Fruit fly (Drosophila melanogaster): ENCODE data around the gene CG11983.

CG11983 gene

dm6 chr3R:8980776-8981165 lies 27.4 kb upstream of the CG11983 start, which contains the start of gene CAHbeta:
Gene CAHbeta (plus strand): TSS chr3R:8980860.
- peak; percentile 72 for TF ChIP-seq CG17801 (GFP tag; optimal IDR thresholded peaks at IDR 0.05; ENCODE audit: partially characterized antibody)

- no peak for TF ChIP-seq CG17801 (GFP tag; optimal IDR thresholded peaks at IDR 0.05; ENCODE audit: partially characterized antibody)
These were observed 26.7 kb upstream of the CG11983 start for dm6 chr3R:8981209-8981996.

- no peak for TF ChIP-seq CG17801 (GFP tag; optimal IDR thresholded peaks at IDR 0.05; ENCODE audit: partially characterized antibody)
These were observed 24.0 kb upstream of the CG11983 start, which contains the start of gene RagA-B for dm6 chr3R:8984141-8984540. Gene RagA-B (minus strand): TSS chr3R:8984315.

DNA sequence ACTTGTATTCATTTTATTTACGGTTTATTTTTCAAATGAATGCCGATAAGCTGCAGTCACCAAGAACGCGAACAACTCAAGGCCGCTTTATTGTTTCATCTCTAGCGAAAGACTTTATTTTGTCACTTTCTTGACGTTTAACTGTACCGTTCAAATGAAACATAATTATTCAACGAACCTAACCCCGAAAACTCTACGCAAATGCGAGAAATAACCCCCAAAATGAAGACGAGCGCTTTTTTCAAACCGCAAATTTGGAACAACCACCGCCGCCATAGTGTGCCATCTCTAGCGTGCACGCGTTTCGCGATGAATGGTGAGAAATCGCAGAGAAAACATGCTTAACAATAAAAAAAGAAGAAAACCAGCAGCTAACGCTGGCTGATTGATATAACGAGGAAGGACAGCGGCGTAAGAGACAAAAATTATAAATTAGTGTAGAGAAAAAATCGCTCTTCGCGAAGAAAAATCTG lies 23.5 kb upstream of the CG11983 start, which contains the start of gene CG11970:
Gene CG11970 (plus strand): TSS at position 117 of the 473 bp plus-strand sequence.
- peak; percentile 47 for TF ChIP-seq CG17801 (GFP tag; optimal IDR thresholded peaks at IDR 0.05; ENCODE audit: partially characterized antibody)

DNA sequence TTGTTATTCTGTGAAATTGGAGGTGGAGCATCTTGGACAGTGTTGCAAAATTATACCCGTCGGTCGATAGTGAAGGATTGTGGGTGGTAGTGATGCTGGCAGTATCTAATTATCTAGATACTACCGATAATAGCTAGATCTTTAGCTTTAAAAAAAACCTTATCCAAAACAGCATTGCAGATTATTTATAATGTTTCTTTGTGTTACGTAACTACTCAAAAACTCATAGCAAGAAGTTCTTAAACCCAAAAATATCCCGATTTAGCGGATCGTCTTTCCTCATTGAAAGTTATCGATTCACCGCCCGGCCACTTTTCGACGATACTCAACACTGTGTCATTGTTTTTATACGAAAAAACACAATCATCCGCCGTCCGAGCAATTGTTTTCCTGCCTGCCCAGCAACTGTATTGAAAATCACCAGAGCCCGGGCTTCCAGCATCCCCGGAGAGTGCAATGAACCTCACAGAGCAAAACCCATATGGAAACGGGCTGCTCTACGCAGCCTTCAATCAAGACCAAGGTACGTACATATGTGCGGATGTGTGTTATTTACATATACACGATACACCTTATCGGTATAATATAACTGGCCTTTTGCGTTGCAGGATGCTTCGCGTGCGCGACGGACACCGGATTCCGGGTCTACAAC lies 15.1 kb upstream of the CG11983 start, which contains the start of gene CG11975:
Gene CG11975 (plus strand): TSS at position 326 of the 652 bp plus-strand sequence.
- TF ChIP-seq CG17801 (GFP tag; optimal IDR thresholded peaks at IDR 0.05; ENCODE audit: partially characterized antibody), result peak; percentile 75

- no peak for TF ChIP-seq CG17801 (GFP tag; optimal IDR thresholded peaks at IDR 0.05; ENCODE audit: partially characterized antibody)
These were observed 10.7 kb upstream of the CG11983 start, which contains the start of gene CG11977 for dm6 chr3R:8997397-8997796. Gene CG11977 (plus strand): TSS chr3R:8997697.

DNA sequence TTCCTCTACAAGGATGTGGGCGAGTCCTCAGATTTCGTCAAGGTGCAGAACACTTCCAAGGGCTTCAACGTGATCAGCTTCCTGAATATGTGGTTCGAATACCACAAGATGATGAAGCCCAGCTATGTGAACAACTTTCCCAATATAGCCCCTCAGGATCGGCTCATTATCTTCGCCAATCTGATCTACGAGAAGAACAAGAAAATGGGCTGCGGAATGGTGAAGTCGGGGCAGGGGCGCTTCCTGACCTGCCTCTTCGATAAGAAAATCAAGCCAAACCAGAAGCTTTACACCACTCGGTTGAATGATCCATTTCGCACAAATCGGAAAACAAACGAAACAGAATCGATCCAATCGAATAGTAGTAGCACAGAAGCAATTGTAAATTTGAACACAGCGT lies 9.9 kb upstream of the CG11983 start:
- no peak for TF ChIP-seq CG17801 (GFP tag; optimal IDR thresholded peaks at IDR 0.05; ENCODE audit: partially characterized antibody)

- no peak for TF ChIP-seq CG17801 (GFP tag; optimal IDR thresholded peaks at IDR 0.05; ENCODE audit: partially characterized antibody)
These were observed 6.3 kb upstream of the CG11983 start for dm6 chr3R:9001720-9002240.

DNA sequence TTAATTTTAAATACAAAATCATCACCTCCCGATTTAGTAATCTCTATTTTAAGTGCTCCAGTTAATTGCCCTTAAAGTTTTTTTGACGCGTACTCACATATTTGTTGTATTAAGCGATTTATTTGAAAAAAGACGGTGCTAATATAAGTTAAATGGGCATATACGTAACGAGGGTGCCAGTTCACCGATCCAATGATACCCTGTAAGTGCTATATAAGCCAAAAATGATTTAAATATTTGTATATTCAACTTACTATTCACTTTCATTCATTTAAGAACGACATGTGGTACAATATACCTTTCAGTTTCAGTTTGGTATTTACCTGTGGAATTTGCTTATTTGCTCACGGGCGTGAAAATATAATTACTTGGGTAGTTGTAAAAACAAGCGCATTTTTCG lies 5.6 kb upstream of the CG11983 start:
- TF ChIP-seq CG17801 (GFP tag; optimal IDR thresholded peaks at IDR 0.05; ENCODE audit: partially characterized antibody), result no peak

DNA sequence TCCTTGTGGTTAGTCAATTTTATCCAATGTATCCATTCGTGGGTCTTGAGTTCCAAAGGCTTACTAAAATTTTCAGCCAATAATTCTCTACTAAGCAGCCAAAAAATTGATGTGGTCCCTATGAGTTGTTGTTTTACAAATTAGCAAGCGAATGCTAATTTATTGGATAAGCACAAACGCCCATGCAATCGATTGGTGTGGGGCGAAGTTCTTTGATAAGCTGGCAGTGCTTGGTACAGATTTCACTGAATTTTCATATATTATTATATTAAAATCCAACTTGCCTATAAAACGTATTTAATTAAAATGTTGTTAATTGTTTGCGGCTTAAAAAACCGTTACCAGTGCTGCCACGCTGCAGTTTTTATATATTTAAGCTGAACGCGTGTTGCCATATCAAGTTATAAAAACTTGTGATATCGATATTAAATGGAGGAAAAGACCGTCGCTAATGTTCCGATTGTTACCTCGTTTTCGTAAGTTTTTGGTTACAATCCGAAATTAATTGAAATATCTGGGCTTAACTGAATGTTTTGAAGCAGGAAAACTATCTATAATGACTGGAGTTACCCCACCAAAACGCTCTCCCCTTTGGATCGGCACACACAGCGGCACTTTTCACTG lies 4.4 kb upstream of the CG11983 start, which contains the start of the genes CG31100 and CG11980:
Gene CG31100 (minus strand): TSS at position 51 of the 624 bp plus-strand sequence.
Gene CG11980 (plus strand): TSS at position 418 of the 624 bp plus-strand sequence.
- no peak for TF ChIP-seq CG17801 (GFP tag; optimal IDR thresholded peaks at IDR 0.05; ENCODE audit: partially characterized antibody)

DNA sequence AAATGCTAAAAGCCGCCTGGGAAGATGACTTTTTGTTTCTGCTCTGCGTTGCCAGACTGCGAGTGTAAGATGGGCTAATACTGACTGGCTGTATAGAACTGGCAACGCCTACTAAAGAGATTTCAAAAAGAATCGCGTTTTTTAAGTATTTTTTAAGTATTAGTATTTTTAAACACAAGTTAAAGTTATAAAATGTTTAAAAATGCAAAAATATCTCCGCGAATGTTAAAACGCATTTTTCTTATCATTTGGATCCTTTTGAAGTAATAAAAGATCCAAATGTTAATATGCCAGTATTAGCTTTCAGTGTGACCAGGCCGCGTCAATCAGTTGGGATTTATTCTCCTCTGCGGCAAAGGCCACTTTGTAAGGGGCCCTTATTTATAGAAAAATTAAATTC lies 2.0 kb upstream of the CG11983 start, which contains the start of the genes Prosbeta3 and Iru:
Gene Prosbeta3 (minus strand): TSS at position 98 of the 400 bp plus-strand sequence.
Gene Iru (plus strand): TSS at position 328 of the 400 bp plus-strand sequence.
- TF ChIP-seq CG17801 (GFP tag; optimal IDR thresholded peaks at IDR 0.05; ENCODE audit: partially characterized antibody), result no peak

DNA sequence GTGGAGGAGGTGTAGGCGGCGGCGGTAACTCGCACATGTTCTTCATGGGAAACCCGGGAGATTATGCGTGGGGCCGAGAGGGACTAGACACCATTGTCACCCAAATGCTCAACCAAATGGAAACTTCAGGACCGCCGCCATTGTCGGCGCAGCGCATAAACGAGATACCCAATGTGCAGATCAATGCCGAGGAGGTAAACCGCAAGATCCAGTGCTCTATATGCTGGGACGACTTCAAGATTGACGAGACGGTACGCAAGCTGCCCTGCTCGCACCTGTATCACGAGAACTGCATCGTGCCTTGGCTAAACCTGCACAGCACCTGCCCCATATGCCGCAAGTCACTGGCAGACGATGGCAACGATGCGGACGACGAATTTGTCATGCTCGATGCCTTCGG lies 863 bp upstream of the CG11983 start:
- no peak for TF ChIP-seq CG17801 (GFP tag; optimal IDR thresholded peaks at IDR 0.05; ENCODE audit: partially characterized antibody)

dm6 chr3R:9010695-9011094 lies 2.6 kb downstream of the CG11983 start:
- TF ChIP-seq CG17801 (GFP tag; optimal IDR thresholded peaks at IDR 0.05; ENCODE audit: partially characterized antibody), result no peak

DNA sequence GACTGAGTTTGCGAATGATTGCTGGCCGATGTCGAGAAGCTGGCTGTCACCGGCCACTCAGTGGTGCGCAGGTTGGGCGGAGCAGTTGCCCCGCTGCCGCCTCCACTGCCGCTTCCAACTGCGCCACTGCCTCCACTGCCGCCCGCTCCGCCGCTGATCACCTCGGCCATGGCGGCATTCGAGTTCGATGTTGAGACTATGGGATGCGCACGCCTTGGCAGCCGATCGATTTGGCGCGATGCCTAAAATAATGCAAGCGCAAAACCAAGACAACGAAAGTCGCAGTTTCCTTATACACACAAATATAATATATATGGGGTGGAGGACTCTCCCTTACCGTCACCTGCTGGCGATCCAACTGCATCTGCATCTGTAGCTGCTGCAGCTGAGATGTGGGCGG lies 3.6 kb downstream of the CG11983 start:
- no peak for TF ChIP-seq CG17801 (GFP tag; optimal IDR thresholded peaks at IDR 0.05; ENCODE audit: partially characterized antibody)
